Fruit fly (Drosophila melanogaster) whole organism, embryonic: ENCODE measurements around the gene CG10602.

Source experiments
- Antp ChIP-seq: fragments of 200-800 bp; sonication (Bioruptor generic); optimal IDR thresholded peaks from 3 replicates; lab custom pipeline; 2016; ENCODE audit warnings: missing biosample characterization, missing genetic modification characterization
- CG11398 ChIP-seq: fragments of 200-800 bp; sonication (Bioruptor generic); optimal IDR thresholded peaks from 2 replicates; lab custom pipeline; 2016; ENCODE audit warnings: missing biosample characterization, missing genetic modification characterization
- CG12236 ChIP-seq: fragments of 200-800 bp; sonication (Bioruptor generic); optimal IDR thresholded peaks from 2 replicates; lab custom pipeline; 2016; ENCODE audit warnings: missing biosample characterization, missing genetic modification characterization
- CG12391 ChIP-seq: fragments of 200-800 bp; sonication (Bioruptor generic); optimal IDR thresholded peaks from 3 replicates; lab custom pipeline; 2018; ENCODE audit warnings: missing biosample characterization, mild to moderate bottlenecking, missing genetic modification characterization, moderate library complexity
- CG14050 ChIP-seq: fragments of 200-800 bp; sonication (Bioruptor generic); IDR thresholded peaks from 3 replicates; pipeline ENCODE4 v1.3.6; 2022; ENCODE audit warnings: missing biosample characterization, missing genetic modification characterization
- CG15269 ChIP-seq: fragments of 200-800 bp; sonication (Bioruptor generic); optimal IDR thresholded peaks from 2 replicates; lab custom pipeline; 2018; ENCODE audit warnings: missing biosample characterization, mild to moderate bottlenecking, missing genetic modification characterization, moderate library complexity
- CG1602 ChIP-seq: fragments of 200-800 bp; sonication (Bioruptor generic); optimal IDR thresholded peaks from 3 replicates; lab custom pipeline; 2016; ENCODE audit warnings: missing biosample characterization, missing genetic modification characterization
- CG17829 ChIP-seq: fragments of 200-800 bp; optimal IDR thresholded peaks from 2 replicates; lab custom pipeline; 2019; ENCODE audit warnings: missing biosample characterization, mild to moderate bottlenecking, missing genetic modification characterization, moderate library complexity
- CG2875 ChIP-seq: fragments of 200-800 bp; sonication (Bioruptor generic); optimal IDR thresholded peaks from 2 replicates; lab custom pipeline; 2017; ENCODE audit warnings: missing biosample characterization, mild to moderate bottlenecking, missing genetic modification characterization, missing genetic modification reagents
- CG30431 ChIP-seq: fragments of 200-800 bp; sonication (Bioruptor generic); optimal IDR thresholded peaks from 2 replicates; lab custom pipeline; 2017; ENCODE audit warnings: missing biosample characterization, missing genetic modification characterization
- CG31441 ChIP-seq: fragments of 200-800 bp; sonication (Bioruptor generic); IDR thresholded peaks from 2 replicates; pipeline ENCODE4 v1.3.6; 2022; ENCODE audit warnings: missing biosample characterization, missing genetic modification characterization
- CG32772 ChIP-seq: fragments of 200-800 bp; sonication (Bioruptor generic); IDR thresholded peaks from 2 replicates; pipeline ENCODE4 v1.3.6; 2022; ENCODE audit warnings: missing biosample characterization, missing genetic modification characterization
- CG3407 ChIP-seq: fragments of 200-800 bp; sonication (Bioruptor generic); optimal IDR thresholded peaks from 2 replicates; lab custom pipeline; 2018; ENCODE audit warnings: missing biosample characterization, mild to moderate bottlenecking, missing genetic modification characterization
- CG34422 ChIP-seq: fragments of 200-800 bp; sonication (Bioruptor generic); IDR thresholded peaks from 3 replicates; pipeline ENCODE4 v1.3.6; 2022; ENCODE audit warnings: missing biosample characterization, missing genetic modification characterization
- CG5245 ChIP-seq: fragments of 200-800 bp; sonication (Bioruptor generic); optimal IDR thresholded peaks from 3 replicates; lab custom pipeline; 2016; ENCODE audit warnings: missing biosample characterization, missing genetic modification characterization
- CG6254 ChIP-seq: fragments of 200-800 bp; sonication (Bioruptor generic); optimal IDR thresholded peaks from 3 replicates; lab custom pipeline; 2017; ENCODE audit warnings: mild to moderate bottlenecking, missing biosample characterization, missing genetic modification reagents, missing genetic modification characterization
- CG7271 ChIP-seq: fragments of 200-800 bp; sonication (Bioruptor generic); optimal IDR thresholded peaks from 2 replicates; lab custom pipeline; 2018; ENCODE audit warnings: missing biosample characterization, mild to moderate bottlenecking, missing genetic modification characterization, moderate library complexity
- CG8281 ChIP-seq: fragments of 200-800 bp; sonication (Bioruptor generic); optimal IDR thresholded peaks from 2 replicates; lab custom pipeline; 2018; ENCODE audit warnings: missing biosample characterization, mild to moderate bottlenecking, missing genetic modification characterization, moderate library complexity
- CG8359 ChIP-seq: fragments of 200-800 bp; sonication (Bioruptor generic); optimal IDR thresholded peaks from 2 replicates; lab custom pipeline; 2017; ENCODE audit warnings: missing biosample characterization, mild to moderate bottlenecking, missing genetic modification characterization, borderline replicate concordance
- CG8388 ChIP-seq: fragments of 200-800 bp; sonication (Bioruptor generic); optimal IDR thresholded peaks from 2 replicates; lab custom pipeline; 2019; ENCODE audit warnings: missing biosample characterization, mild to moderate bottlenecking, missing genetic modification characterization, moderate library complexity
- CG8924 ChIP-seq: fragments of 200-800 bp; optimal IDR thresholded peaks from 3 replicates; lab custom pipeline; 2019; ENCODE audit warnings: missing biosample characterization, mild to moderate bottlenecking, missing genetic modification characterization, moderate library complexity
- CG9797 ChIP-seq: fragments of 200-800 bp; sonication (Bioruptor generic); optimal IDR thresholded peaks from 3 replicates; lab custom pipeline; 2018; ENCODE audit warnings: missing biosample characterization, mild to moderate bottlenecking, missing genetic modification characterization
- Elba2 ChIP-seq: fragments of 200-800 bp; sonication (Bioruptor generic); optimal IDR thresholded peaks from 3 replicates; lab custom pipeline; 2016; ENCODE audit warnings: missing biosample characterization, missing genetic modification characterization
- Hr51 ChIP-seq, 2 experiments: fragments of 200-800 bp; sonication (Bioruptor generic); optimal IDR thresholded peaks; 2 replicates in 1 of 2; 3 replicates in 1 of 2; lab custom pipeline; 2016 to 2018; ENCODE audit warnings: missing biosample characterization in 2 of 2, missing genetic modification characterization in 2 of 2, mild to moderate bottlenecking in 1 of 2, moderate library complexity in 1 of 2
- Meics ChIP-seq: fragments of 200-800 bp; sonication (Bioruptor generic); optimal IDR thresholded peaks from 2 replicates; lab custom pipeline; 2017; ENCODE audit warnings: missing biosample characterization, mild to moderate bottlenecking, missing genetic modification characterization
- PHDP ChIP-seq: fragments of 200-800 bp; sonication (Bioruptor generic); optimal IDR thresholded peaks from 3 replicates; lab custom pipeline; 2018; ENCODE audit warnings: missing biosample characterization, mild to moderate bottlenecking, missing genetic modification characterization, moderate library complexity
- Sox102F ChIP-seq: fragments of 200-800 bp; sonication (Bioruptor generic); optimal IDR thresholded peaks from 2 replicates; lab custom pipeline; 2018; ENCODE audit warnings: missing biosample characterization, mild to moderate bottlenecking, missing genetic modification characterization, moderate library complexity
- Spps ChIP-seq: fragments of 200-800 bp; sonication (Bioruptor generic); optimal IDR thresholded peaks from 2 replicates; lab custom pipeline; 2018; ENCODE audit warnings: missing biosample characterization, mild to moderate bottlenecking, missing genetic modification characterization
- Sry-β ChIP-seq: fragments of 200-800 bp; sonication (Bioruptor generic); optimal IDR thresholded peaks from 2 replicates; lab custom pipeline; 2018; ENCODE audit warnings: missing biosample characterization, mild to moderate bottlenecking, missing genetic modification characterization, moderate library complexity
- Trl ChIP-seq, 3 experiments: fragments of >200 bp in 2 of 3; fragments of 200-800 bp in 1 of 3; sonication (Bioruptor generic) in 1 of 3; optimal IDR thresholded peaks; 2 replicates in 1 of 3; 3 replicates in 2 of 3; lab custom pipeline; 2016 to 2017; ENCODE audit warnings: missing biosample characterization in 1 of 3, missing genetic modification characterization in 1 of 3
- ab ChIP-seq: fragments of 200-800 bp; sonication (Bioruptor generic); optimal IDR thresholded peaks from 2 replicates; lab custom pipeline; 2016; ENCODE audit warnings: missing biosample characterization, missing genetic modification characterization
- bab2 ChIP-seq: fragments of 200-800 bp; sonication (Bioruptor generic); optimal IDR thresholded peaks from 2 replicates; lab custom pipeline; 2016; ENCODE audit warnings: missing biosample characterization, missing genetic modification characterization
- caup ChIP-seq: fragments of 200-800 bp; sonication (Bioruptor generic); optimal IDR thresholded peaks from 3 replicates; lab custom pipeline; 2017; ENCODE audit warnings: missing biosample characterization, mild to moderate bottlenecking, missing genetic modification characterization, moderate library complexity; ENCODE audit not compliant: severe bottlenecking
- dmrt99B ChIP-seq: fragments of 200-800 bp; sonication (Bioruptor generic); optimal IDR thresholded peaks from 2 replicates; lab custom pipeline; 2018; ENCODE audit warnings: missing biosample characterization, mild to moderate bottlenecking, missing genetic modification characterization, moderate library complexity
- dpn ChIP-seq, 2 experiments: fragments of 200-800 bp; sonication (Bioruptor generic); optimal IDR thresholded peaks; 3 replicates each; lab custom pipeline; 2016; ENCODE audit warnings: missing biosample characterization in 2 of 2, missing genetic modification characterization in 2 of 2
- dysf ChIP-seq: fragments of 200-800 bp; sonication (Bioruptor generic); IDR thresholded peaks from 3 replicates; pipeline ENCODE4 v1.3.6; 2022; ENCODE audit warnings: missing biosample characterization, missing genetic modification characterization
- ems ChIP-seq: fragments of 200-800 bp; sonication (Bioruptor generic); optimal IDR thresholded peaks from 3 replicates; lab custom pipeline; 2016; ENCODE audit warnings: missing biosample characterization, missing genetic modification characterization
- eyg ChIP-seq: fragments of 200-800 bp; sonication (Bioruptor generic); optimal IDR thresholded peaks from 3 replicates; lab custom pipeline; 2016; ENCODE audit warnings: missing biosample characterization, missing genetic modification characterization
- jing ChIP-seq: fragments of 200-800 bp; sonication (Bioruptor generic); optimal IDR thresholded peaks from 2 replicates; lab custom pipeline; 2018; ENCODE audit warnings: missing biosample characterization, mild to moderate bottlenecking, missing genetic modification characterization
- luna ChIP-seq: fragments of 200-800 bp; sonication (Bioruptor generic); optimal IDR thresholded peaks from 2 replicates; lab custom pipeline; 2016; ENCODE audit warnings: missing biosample characterization, missing genetic modification characterization
- org-1 ChIP-seq: fragments of 200-800 bp; sonication (Bioruptor generic); optimal IDR thresholded peaks from 2 replicates; lab custom pipeline; 2017; ENCODE audit warnings: missing biosample characterization, missing genetic modification characterization
- otp ChIP-seq: fragments of 200-800 bp; sonication (Bioruptor generic); IDR thresholded peaks from 3 replicates; pipeline ENCODE4, ENCODE4 v1.3.6; 2022; ENCODE audit warnings: missing biosample characterization, missing genetic modification characterization
- schlank ChIP-seq: fragments of 200-800 bp; sonication (Bioruptor generic); optimal IDR thresholded peaks from 2 replicates; lab custom pipeline; 2018; ENCODE audit warnings: missing biosample characterization, mild to moderate bottlenecking, missing genetic modification characterization
- shn ChIP-seq: fragments of 200-800 bp; sonication (Bioruptor generic); optimal IDR thresholded peaks from 3 replicates; lab custom pipeline; 2016; ENCODE audit warnings: missing biosample characterization, missing genetic modification characterization
- slou ChIP-seq: fragments of 200-800 bp; sonication (Bioruptor generic); optimal IDR thresholded peaks from 3 replicates; lab custom pipeline; 2016; ENCODE audit warnings: missing biosample characterization, missing genetic modification characterization
- sna ChIP-seq: fragments of 200-800 bp; sonication (Bioruptor generic); IDR thresholded peaks from 2 replicates; pipeline ENCODE4 v1.3.6; 2022; ENCODE audit warnings: missing biosample characterization, missing genetic modification characterization; ENCODE audit not compliant: partially characterized antibody
- wor ChIP-seq: fragments of 200-800 bp; sonication (Bioruptor generic); IDR thresholded peaks from 2 replicates; pipeline ENCODE4 v1.3.6; 2022; ENCODE audit warnings: missing biosample characterization, missing genetic modification characterization
- zen ChIP-seq: fragments of 200-800 bp; sonication (Bioruptor generic); optimal IDR thresholded peaks from 3 replicates; lab custom pipeline; 2018; ENCODE audit warnings: missing biosample characterization, mild to moderate bottlenecking, missing genetic modification characterization, moderate library complexity
- zen2 ChIP-seq: fragments of 200-800 bp; sonication (Bioruptor generic); IDR thresholded peaks from 3 replicates; pipeline ENCODE4 v1.3.6; 2022; ENCODE audit warnings: missing biosample characterization, missing genetic modification characterization; ENCODE audit not compliant: partially characterized antibody

The CG10602 gene

DNA sequence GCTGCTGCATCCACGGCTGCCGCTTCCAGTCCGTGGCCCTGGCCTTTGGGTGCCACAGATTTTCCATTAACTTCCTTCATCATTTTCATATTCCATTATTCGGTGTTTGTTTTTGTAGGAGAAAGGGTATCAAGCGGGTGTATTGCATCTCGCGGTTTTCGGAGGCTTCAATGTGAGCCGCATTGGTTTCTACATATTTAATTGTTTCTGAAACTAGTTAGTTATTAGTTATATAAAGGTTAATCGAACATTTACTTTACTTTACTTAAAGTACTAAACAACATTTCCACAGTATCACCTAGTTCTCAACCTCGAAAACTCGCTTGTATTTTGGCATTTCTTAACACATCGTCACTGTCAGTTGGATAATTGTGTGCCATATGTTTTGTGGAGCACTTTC lies 40.8 kb upstream of the CG10602 start (continued):
- TF ChIP-seq shn (GFP tag; lab: Kevin White, UChicago) (peak; percentile 24), ab (GFP tag; lab: Kevin White, UChicago) (no peak), Elba2 (GFP tag; lab: Kevin White, UChicago) (no peak), zen2 (GFP tag; lab: Robert Waterston, UW) (no peak), CG3407 (GFP tag; lab: Kevin White, UChicago) (peak; percentile 23), org-1 (GFP tag; lab: Kevin White, UChicago) (peak; percentile 9), sna (no peak), schlank (tag; lab: Kevin White, UChicago) (no peak), CG6254 (GFP tag; lab: Kevin White, UChicago) (peak; percentile 55), luna (no peak), dpn (GFP tag; optimal IDR thresholded peaks at IDR 0.05; lab: Kevin White, UChicago) (peak; percentile 21 to 41), dysf (0 out of 3 replicates have a peak, but pooled peaks have one; percentile 28), caup (GFP tag; lab: Kevin White, UChicago) (no peak), Meics (GFP tag; lab: Kevin White, UChicago) (no peak), CG12391 (tag; lab: Kevin White, UChicago) (peak; percentile 64), bab2 (GFP tag; lab: Kevin White, UChicago) (no peak), otp (0 out of 3 replicates have a peak, but pooled peaks have one; percentile 20), slou (GFP tag; lab: Kevin White, UChicago) (no peak), CG14050 (GFP tag; lab: Robert Waterston, UW) (no peak), jing (GFP tag; lab: Kevin White, UChicago) (peak; percentile 24), Spps (tag; lab: Kevin White, UChicago) (peak; percentile 57), Antp (GFP tag; lab: Kevin White, UChicago) (peak; percentile 25), CG30431 (peak; percentile 62), CG32772 (peak; percentile 67; the same call in 1 of the 2 replicates), zen (tag; lab: Kevin White, UChicago) (peak; percentile 44), CG8388 (GFP tag; lab: Kevin White, UChicago) (peak; percentile 44), Trl (optimal IDR thresholded peaks at IDR 0.05; lab: Kevin White, UChicago) (no peak), Trl (GFP tag; optimal IDR thresholded peaks at IDR 0.05; lab: Kevin White, UChicago) (peak; percentile 40), wor (GFP tag; lab: Robert Waterston, UW) (peak; percentile 42; the same call in 1 of the 2 replicates), CG17829 (peak; percentile 75), Hr51 (GFP tag; optimal IDR thresholded peaks at IDR 0.05; lab: Kevin White, UChicago) (peak in 1 of 2 experiments; percentile 28), CG9797 (GFP tag; lab: Kevin White, UChicago) (no peak), CG8359 (GFP tag; lab: Kevin White, UChicago) (peak; percentile 48), CG34422 (GFP tag; lab: Robert Waterston, UW) (0 out of 3 replicates have a peak, but pooled peaks have one; percentile 22), dmrt99B (tag; lab: Kevin White, UChicago) (peak; percentile 74), CG11398 (GFP tag; lab: Kevin White, UChicago) (no peak), ems (GFP tag; lab: Kevin White, UChicago) (no peak), CG1602 (GFP tag; lab: Kevin White, UChicago) (peak; percentile 23), CG15269 (tag; lab: Kevin White, UChicago) (no peak), Sry-β (GFP tag; lab: Kevin White, UChicago) (peak; percentile 17), CG12236 (peak; percentile 13), CG31441 (GFP tag; lab: Robert Waterston, UW) (peak; percentile 51; the same call in 1 of the 2 replicates), CG8924 (peak; percentile 44), CG2875 (peak; percentile 35), CG8281 (tag; lab: Kevin White, UChicago) (no peak), CG7271 (tag; lab: Kevin White, UChicago) (peak; percentile 13), CG5245 (GFP tag; lab: Kevin White, UChicago) (peak; percentile 20), PHDP (peak; percentile 16), eyg (GFP tag; lab: Kevin White, UChicago) (no peak), Sox102F (GFP tag; lab: Kevin White, UChicago) (peak; percentile 71)
